Worm (Caenorhabditis elegans) whole organism, mixed stage, embryonic: ENCODE results near the gene taf-6.1.

ENCODE experiments used
- ces-1 ChIP-seq: fragments of 150-350 bp; optimal IDR thresholded peaks from 2 replicates; lab custom pipeline; 2014; ENCODE audit warnings: missing biosample characterization, missing genetic modification reagents, missing genetic modification characterization
- elt-1 ChIP-seq: sonication (generic microtip); optimal IDR thresholded peaks from 2 replicates; lab custom pipeline; 2017; ENCODE audit warnings: missing genetic modification characterization, mild to moderate bottlenecking, missing compliant biosample characterization, antibody characterized with exemption, moderate library complexity, borderline replicate concordance; ENCODE audit not compliant: insufficient read depth
- lin-32 ChIP-seq: fragments of 200-800 bp; sonication (Bioruptor generic); optimal IDR thresholded peaks from 2 replicates; lab custom pipeline; 2018; ENCODE audit warnings: mild to moderate bottlenecking, missing genetic modification characterization, missing compliant biosample characterization
- mab-5 ChIP-seq: fragments of 150-350 bp; optimal IDR thresholded peaks from 2 replicates; lab custom pipeline; 2014; ENCODE audit warnings: missing biosample characterization, missing genetic modification characterization
- nhr-12 ChIP-seq: fragments of 150-350 bp; optimal IDR thresholded peaks from 2 replicates; lab custom pipeline; 2014; ENCODE audit warnings: missing biosample characterization, missing genetic modification characterization
- nhr-28 ChIP-seq: fragments of 150-350 bp; optimal IDR thresholded peaks from 2 replicates; lab custom pipeline; 2014; ENCODE audit warnings: missing biosample characterization, missing genetic modification characterization
- sem-2 ChIP-seq: fragments of 200-800 bp; sonication (Bioruptor generic); optimal IDR thresholded peaks from 2 replicates; lab custom pipeline; 2018; ENCODE audit warnings: mild to moderate bottlenecking, missing genetic modification characterization, missing compliant biosample characterization
- snpc-4 ChIP-seq: fragments of 150-350 bp; optimal IDR thresholded peaks from 2 replicates; lab custom pipeline; 2014; ENCODE audit warnings: missing biosample characterization, missing genetic modification characterization
- sptf-1 ChIP-seq: sonication (generic microtip); optimal IDR thresholded peaks from 2 replicates; lab custom pipeline; 2017; ENCODE audit warnings: mild to moderate bottlenecking, missing genetic modification characterization, moderate library complexity, missing compliant biosample characterization
- ztf-11 ChIP-seq: fragments of 150-350 bp; optimal IDR thresholded peaks from 2 replicates; lab custom pipeline; 2014; ENCODE audit warnings: missing biosample characterization, missing genetic modification characterization

DNA sequence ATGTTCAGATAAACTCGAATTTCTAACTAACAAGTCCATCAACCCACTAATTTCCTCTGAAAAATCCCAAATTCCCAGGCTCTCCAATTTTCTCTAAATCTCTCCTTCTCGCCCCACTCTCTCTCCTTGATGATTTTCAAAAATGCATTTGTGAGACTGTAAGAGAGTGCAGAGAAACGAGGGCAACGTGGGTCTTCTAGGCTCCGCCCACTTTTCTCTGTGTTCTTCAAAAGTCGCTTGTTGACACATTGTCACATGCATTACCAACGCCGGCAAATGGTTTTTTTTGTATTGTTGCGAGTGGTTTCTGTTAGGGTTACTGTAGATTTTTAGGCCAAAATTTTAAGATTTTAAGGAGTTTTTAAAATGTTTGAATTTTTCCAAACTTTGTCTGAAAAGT, 41.3 kb upstream of the taf-6.1 start:
- TF ChIP-seq snpc-4 (no peak), lin-32 (GFP tag; lab: Kevin White, UChicago) (no peak), elt-1 (tag; lab: Kevin White, UChicago) (no peak), ztf-11 (tag; lab: Kevin White, UChicago) (no peak), ces-1 (GFP tag; lab: Kevin White, UChicago) (no peak), nhr-12 (tag; lab: Kevin White, UChicago) (no peak), sem-2 (GFP tag; lab: Kevin White, UChicago) (no peak), sptf-1 (tag; lab: Kevin White, UChicago) (no peak), mab-5 (tag; lab: Kevin White, UChicago) (no peak), nhr-28 (tag; lab: Kevin White, UChicago) (no peak)
